Worm (Caenorhabditis elegans): Measurements from ENCODE around the gene tag-30.

- no peak for TF ChIP-seq tlp-1 (tag; optimal IDR thresholded peaks at IDR 0.05)
- TF ChIP-seq lin-35 (GFP tag; optimal IDR thresholded peaks at IDR 0.05), result no peak
- TF ChIP-seq nhr-19 (GFP tag; conservative IDR thresholded peaks at IDR 0.05), result no peak
- TF ChIP-seq nhr-11 (tag; optimal IDR thresholded peaks at IDR 0.05), result no peak
- TF ChIP-seq nhr-90 (tag; optimal IDR thresholded peaks at IDR 0.05; ENCODE audit: poor library complexity), result no peak
- no peak for TF ChIP-seq nhr-28 (tag; optimal IDR thresholded peaks at IDR 0.05)
- no peak for TF ChIP-seq lin-15B (tag; optimal IDR thresholded peaks at IDR 0.05)
- TF ChIP-seq efl-3 (GFP tag; optimal IDR thresholded peaks at IDR 0.05), result no peak
- TF ChIP-seq nhr-76 (tag; optimal IDR thresholded peaks at IDR 0.05), result no peak
Observed at ce11 chrIV:11855424-11855823, 465 bp upstream of the tag-30 start.

All from whole organism, L1 larva.